Worm (Caenorhabditis elegans) whole organism, L2 larva: ENCODE measurements around the gene znf-474.

Source experiments
- F13H6.1 ChIP-seq: sonication (generic microtip); optimal IDR thresholded peaks from 2 replicates; lab custom pipeline; 2016; ENCODE audit warnings: missing genetic modification characterization, missing compliant biosample characterization
- alr-1 ChIP-seq: fragments of 150-350 bp; optimal IDR thresholded peaks from 2 replicates; lab custom pipeline; 2014; ENCODE audit warnings: missing biosample characterization, missing genetic modification characterization
- aly-2 ChIP-seq: fragments of 150-350 bp; optimal IDR thresholded peaks from 2 replicates; lab custom pipeline; 2014; ENCODE audit warnings: missing biosample characterization, missing genetic modification characterization
- ama-1 ChIP-seq: fragments of 150-350 bp; optimal IDR thresholded peaks from 2 replicates; lab custom pipeline; 2018; ENCODE audit warnings: inconsistent platforms
- blmp-1 ChIP-seq: sonication (generic microtip); optimal IDR thresholded peaks from 2 replicates; lab custom pipeline; 2017; ENCODE audit warnings: missing genetic modification characterization, mild to moderate bottlenecking, missing compliant biosample characterization, antibody characterized with exemption, moderate library complexity; ENCODE audit not compliant: insufficient read depth
- ceh-16 ChIP-seq: fragments of 150-350 bp; optimal IDR thresholded peaks from 2 replicates; lab custom pipeline; 2014; ENCODE audit warnings: missing biosample characterization, missing genetic modification characterization
- ceh-82 ChIP-seq: fragments of 150-350 bp; optimal IDR thresholded peaks from 2 replicates; lab custom pipeline; 2014; ENCODE audit warnings: missing biosample characterization, missing genetic modification characterization
- dmd-4 ChIP-seq: sonication (generic microtip); optimal IDR thresholded peaks from 2 replicates; lab custom pipeline; 2017; ENCODE audit warnings: missing biosample characterization, missing genetic modification characterization
- egl-27 ChIP-seq: sonication (generic microtip); optimal IDR thresholded peaks from 3 replicates; lab custom pipeline; 2017; ENCODE audit warnings: missing biosample characterization, missing genetic modification reagents, missing genetic modification characterization
- elt-1 ChIP-seq: fragments of 150-350 bp; optimal IDR thresholded peaks from 2 replicates; lab custom pipeline; 2014; ENCODE audit warnings: missing biosample characterization, missing genetic modification characterization
- elt-3 ChIP-seq: sonication (generic microtip); optimal IDR thresholded peaks from 2 replicates; lab custom pipeline; 2017; ENCODE audit warnings: missing biosample characterization, missing genetic modification characterization
- fos-1 ChIP-seq: fragments of 150-350 bp; optimal IDR thresholded peaks from 2 replicates; lab custom pipeline; 2014; ENCODE audit warnings: missing biosample characterization, missing genetic modification characterization
- gmeb-1 ChIP-seq: fragments of 150-350 bp; optimal IDR thresholded peaks from 2 replicates; lab custom pipeline; 2014; ENCODE audit warnings: missing biosample characterization, missing genetic modification characterization
- lin-11 ChIP-seq: fragments of 150-350 bp; sonication (generic microtip); optimal IDR thresholded peaks from 2 replicates; lab custom pipeline; 2014; ENCODE audit warnings: missing biosample characterization, missing genetic modification characterization, inconsistent platforms, mixed read lengths
- lin-13 ChIP-seq: fragments of 150-350 bp; optimal IDR thresholded peaks from 2 replicates; lab custom pipeline; 2014; ENCODE audit warnings: missing biosample characterization, missing genetic modification reagents, missing genetic modification characterization
- lsy-2 ChIP-seq, 2 experiments: fragments of 150-350 bp in 1 of 2; sonication (generic microtip) in 1 of 2; optimal IDR thresholded peaks; 2 replicates each; lab custom pipeline; 2014 to 2017; ENCODE audit warnings: missing biosample characterization in 2 of 2, missing genetic modification characterization in 2 of 2
- mbf-1 ChIP-seq: sonication (generic microtip); optimal IDR thresholded peaks from 2 replicates; lab custom pipeline; 2017; ENCODE audit warnings: missing biosample characterization, missing genetic modification characterization
- mdl-1 ChIP-seq, 2 experiments: fragments of 150-350 bp in 1 of 2; sonication (generic microtip) in 1 of 2; optimal IDR thresholded peaks; 2 replicates each; lab custom pipeline; 2017; ENCODE audit warnings: missing biosample characterization in 2 of 2, missing genetic modification characterization in 2 of 2
- nhr-10 ChIP-seq: sonication (generic microtip); optimal IDR thresholded peaks from 2 replicates; lab custom pipeline; 2017; ENCODE audit warnings: missing biosample characterization, missing genetic modification characterization
- nhr-11 ChIP-seq: fragments of 150-350 bp; optimal IDR thresholded peaks from 2 replicates; lab custom pipeline; 2014; ENCODE audit warnings: missing biosample characterization, missing genetic modification characterization
- nhr-129 ChIP-seq: fragments of 150-350 bp; optimal IDR thresholded peaks from 2 replicates; lab custom pipeline; 2014; ENCODE audit warnings: missing biosample characterization, missing genetic modification characterization
- nhr-21 ChIP-seq: fragments of 150-350 bp; optimal IDR thresholded peaks from 2 replicates; lab custom pipeline; 2014; ENCODE audit warnings: missing biosample characterization, missing genetic modification characterization
- nhr-237 ChIP-seq: fragments of 150-350 bp; optimal IDR thresholded peaks from 2 replicates; lab custom pipeline; 2014; ENCODE audit warnings: missing biosample characterization, missing genetic modification characterization
- nhr-25 ChIP-seq: fragments of 150-350 bp; sonication (generic microtip); optimal IDR thresholded peaks from 3 replicates; lab custom pipeline; 2014; ENCODE audit warnings: missing biosample characterization, missing genetic modification characterization
- nhr-6 ChIP-seq: fragments of 150-350 bp; optimal IDR thresholded peaks from 2 replicates; lab custom pipeline; 2014; ENCODE audit warnings: missing biosample characterization, missing genetic modification characterization
- peb-1 ChIP-seq: fragments of 150-350 bp; optimal IDR thresholded peaks from 2 replicates; lab custom pipeline; 2014; ENCODE audit warnings: missing biosample characterization, missing genetic modification characterization
- sem-4 ChIP-seq: fragments of 150-350 bp; optimal IDR thresholded peaks from 2 replicates; lab custom pipeline; 2014; ENCODE audit warnings: missing biosample characterization, missing genetic modification reagents, missing genetic modification characterization
- skn-1 ChIP-seq: sonication (generic microtip); optimal IDR thresholded peaks from 2 replicates; lab custom pipeline; 2017; ENCODE audit warnings: missing biosample characterization, missing genetic modification characterization
- sma-3 ChIP-seq: sonication (generic microtip); optimal IDR thresholded peaks from 2 replicates; lab custom pipeline; 2016; ENCODE audit warnings: missing genetic modification reagents, missing genetic modification characterization, missing compliant biosample characterization
- sma-9 ChIP-seq, 2 experiments: fragments of 150-350 bp in 1 of 2; sonication (generic microtip) in 1 of 2; optimal IDR thresholded peaks; 2 replicates each; lab custom pipeline; 2014 to 2016; ENCODE audit warnings: missing genetic modification characterization in 2 of 2, mild to moderate bottlenecking in 1 of 2, missing biosample characterization in 1 of 2, missing compliant biosample characterization in 1 of 2, missing genetic modification reagents in 1 of 2, moderate library complexity in 1 of 2
- snpc-4 ChIP-seq: fragments of 150-350 bp; optimal IDR thresholded peaks from 2 replicates; lab custom pipeline; 2014; ENCODE audit warnings: missing biosample characterization, missing genetic modification characterization
- unc-55 ChIP-seq: fragments of 150-350 bp; sonication (generic microtip); optimal IDR thresholded peaks from 3 replicates; lab custom pipeline; 2014; ENCODE audit warnings: missing biosample characterization, missing genetic modification reagents, missing genetic modification characterization
- unc-62 ChIP-seq: fragments of 150-350 bp; optimal IDR thresholded peaks from 2 replicates; lab custom pipeline; 2014; ENCODE audit warnings: missing biosample characterization, missing genetic modification reagents, missing genetic modification characterization
- zag-1 ChIP-seq: fragments of 150-350 bp; optimal IDR thresholded peaks from 2 replicates; lab custom pipeline; 2014; ENCODE audit warnings: missing biosample characterization, missing genetic modification characterization
- ztf-1 ChIP-seq: fragments of 200-800 bp; sonication (Bioruptor generic); conservative IDR thresholded peaks from 2 replicates; pipeline ENCODE4 v1.3.6; 2022; ENCODE audit warnings: missing genetic modification characterization, missing compliant biosample characterization
- ztf-4 ChIP-seq: fragments of 150-350 bp; optimal IDR thresholded peaks from 2 replicates; lab custom pipeline; 2014; ENCODE audit warnings: missing biosample characterization, missing genetic modification characterization

znf-474 gene

DNA sequence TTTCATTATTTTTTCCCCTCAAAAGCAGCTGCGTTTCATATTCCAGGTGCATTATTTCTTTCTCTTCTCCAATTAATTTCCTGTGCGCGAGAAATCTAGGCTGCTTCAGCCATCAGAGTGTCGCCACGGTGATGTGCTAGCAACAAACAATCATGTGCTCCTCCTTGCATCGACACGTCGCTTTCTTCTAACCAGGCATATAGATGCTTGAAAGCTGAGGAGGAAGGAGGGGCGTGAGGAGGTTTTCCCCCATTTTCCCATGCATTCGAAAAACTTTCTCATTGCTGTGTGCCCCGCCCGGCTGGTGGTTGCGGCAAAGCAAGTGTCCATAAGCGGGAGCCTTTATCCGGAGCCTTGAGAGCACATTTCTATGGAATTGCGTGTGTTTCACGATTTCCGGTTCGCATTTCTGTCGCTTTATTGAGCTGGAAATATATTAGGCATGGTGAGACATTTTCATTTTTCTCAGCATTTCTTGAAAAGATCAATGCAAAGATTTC is at the start of gene znf-474:
Gene znf-474 (plus strand): TSS at position 287 of the 500 bp plus-strand sequence.
- TF ChIP-seq sem-4 (tag; lab: Kevin White, UChicago), result no peak
- no peak for TF ChIP-seq aly-2 (tag; lab: Kevin White, UChicago)
- TF ChIP-seq skn-1, result no peak
- no peak for TF ChIP-seq unc-62 (GFP tag; lab: Kevin White, UChicago)
- no peak for TF ChIP-seq elt-3
- peak; percentile 15 for TF ChIP-seq lin-11 (tag; lab: Kevin White, UChicago)

DNA sequence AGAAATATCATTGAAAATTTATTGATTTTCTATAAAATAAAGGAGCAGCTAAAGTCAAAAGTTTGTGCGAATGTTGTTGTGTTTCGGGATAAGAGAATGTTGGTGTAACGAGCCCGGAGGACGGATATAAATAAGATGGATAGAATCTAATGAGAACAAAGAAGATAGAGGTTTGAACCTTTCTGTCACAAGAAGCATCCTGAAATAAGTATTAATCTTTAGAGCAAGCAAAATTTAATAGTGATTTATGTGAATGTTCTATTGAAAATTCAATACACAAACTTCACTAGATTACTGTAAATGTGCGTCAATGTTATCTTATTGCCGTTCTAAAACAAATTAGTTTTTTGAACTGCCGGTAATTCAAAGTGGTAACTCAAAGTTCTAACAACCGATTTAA is 46.0 kb upstream of the znf-474 start, which contains the start of gene W03G11.3:
Gene W03G11.3 (minus strand): TSS at position 101 of the 400 bp plus-strand sequence.
- no peak for TF ChIP-seq mdl-1 (tag; optimal IDR thresholded peaks at IDR 0.05; lab: Kevin White, UChicago)
- no peak for TF ChIP-seq skn-1
- no peak for TF ChIP-seq snpc-4
- TF ChIP-seq fos-1 (tag; lab: Kevin White, UChicago), result no peak
- TF ChIP-seq nhr-129 (tag; lab: Kevin White, UChicago), result no peak
- no peak for TF ChIP-seq sma-9 (GFP tag; optimal IDR thresholded peaks at IDR 0.05; lab: Kevin White, UChicago)
- no peak for TF ChIP-seq sma-9 (tag; optimal IDR thresholded peaks at IDR 0.05; lab: Kevin White, UChicago)
- no peak for TF ChIP-seq nhr-25
- TF ChIP-seq lsy-2 (tag; optimal IDR thresholded peaks at IDR 0.05; lab: Kevin White, UChicago), result no peak
- TF ChIP-seq blmp-1 (tag; lab: Kevin White, UChicago), result no peak
- TF ChIP-seq zag-1 (tag; lab: Kevin White, UChicago), result no peak
- TF ChIP-seq ama-1 (lab: Kevin White, UChicago), result no peak
- TF ChIP-seq alr-1, result no peak
- no peak for TF ChIP-seq elt-3
- TF ChIP-seq nhr-11 (tag; lab: Kevin White, UChicago), result no peak
- no peak for TF ChIP-seq sma-3 (GFP tag; lab: Kevin White, UChicago)
- no peak for TF ChIP-seq elt-1
- no peak for TF ChIP-seq ceh-82 (tag; lab: Kevin White, UChicago)
- no peak for TF ChIP-seq nhr-6 (tag; lab: Kevin White, UChicago)
- no peak for TF ChIP-seq nhr-21 (tag; lab: Kevin White, UChicago)

ce11 chrX:12104630-12105029 is 45.1 kb upstream of the znf-474 start, which contains the start of gene col-181:
TSS of gene col-181 (plus strand) at chrX:12104930.
- TF ChIP-seq unc-55 (GFP tag; lab: Kevin White, UChicago) (no peak), ceh-82 (tag; lab: Kevin White, UChicago) (no peak), blmp-1 (tag; lab: Kevin White, UChicago) (no peak), F13H6.1 (no peak), ztf-4 (tag; lab: Kevin White, UChicago) (no peak), dmd-4 (tag; lab: Kevin White, UChicago) (no peak), ceh-16 (tag; lab: Kevin White, UChicago) (no peak), lin-13 (GFP tag; lab: Kevin White, UChicago) (no peak), gmeb-1 (tag; lab: Kevin White, UChicago) (no peak), nhr-21 (tag; lab: Kevin White, UChicago) (no peak), skn-1 (no peak), fos-1 (tag; lab: Kevin White, UChicago) (no peak), ztf-1 (no peak), aly-2 (tag; lab: Kevin White, UChicago) (no peak), ama-1 (lab: Kevin White, UChicago) (no peak), mbf-1 (tag; lab: Kevin White, UChicago) (no peak), nhr-237 (tag; lab: Kevin White, UChicago) (no peak), egl-27 (tag; lab: Kevin White, UChicago) (no peak)

DNA sequence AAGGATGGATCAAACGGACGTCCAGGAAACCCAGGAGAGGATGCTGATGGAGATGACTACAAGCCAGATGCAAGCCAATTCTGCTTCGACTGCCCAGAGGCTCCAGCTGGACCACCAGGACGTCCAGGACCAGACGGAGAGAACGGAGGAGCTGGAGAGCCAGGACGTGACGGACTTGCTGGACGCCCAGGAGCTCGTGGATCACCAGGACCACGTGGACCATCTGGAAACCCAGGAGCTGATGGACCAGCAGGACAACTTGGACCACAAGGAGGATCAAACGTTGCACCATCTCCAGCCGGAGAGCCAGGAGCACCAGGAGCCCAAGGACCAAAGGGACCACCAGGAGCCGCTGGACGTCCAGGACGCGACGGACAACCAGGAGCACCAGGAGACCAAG is 44.3 kb upstream of the znf-474 start:
- no peak for TF ChIP-seq skn-1
- no peak for TF ChIP-seq unc-55 (GFP tag; lab: Kevin White, UChicago)
- TF ChIP-seq peb-1, result no peak
- TF ChIP-seq nhr-6 (tag; lab: Kevin White, UChicago), result no peak
- no peak for TF ChIP-seq nhr-11 (tag; lab: Kevin White, UChicago)
- TF ChIP-seq alr-1, result no peak
- TF ChIP-seq nhr-10 (tag; lab: Kevin White, UChicago), result no peak
